Worm (Caenorhabditis elegans): ENCODE data around the gene Y17G9A.3.

ce11 chrIV:4829641-4830040 lies 28.8 kb downstream of the Y17G9A.3 start:
- TF ChIP-seq ama-1 (optimal IDR thresholded peaks at IDR 0.05) (no peak), ceh-48 (tag; optimal IDR thresholded peaks at IDR 0.05) (no peak), fkh-10 (GFP tag; optimal IDR thresholded peaks at IDR 0.05) (no peak), ceh-6 (GFP tag; optimal IDR thresholded peaks at IDR 0.05) (no peak), syd-9 (tag; optimal IDR thresholded peaks at IDR 0.05) (no peak), ceh-19 (GFP tag; optimal IDR thresholded peaks at IDR 0.05) (no peak), hlh-30 (tag; optimal IDR thresholded peaks at IDR 0.05; ENCODE audit: insufficient read depth) (no peak), dve-1 (tag; optimal IDR thresholded peaks at IDR 0.05) (no peak), T23F11.4 (GFP tag; optimal IDR thresholded peaks at IDR 0.05) (no peak), sox-2 (GFP tag; IDR thresholded peaks at IDR 0.05) (no peak), ceh-14 (tag; optimal IDR thresholded peaks at IDR 0.05) (no peak), ceh-34 (tag; optimal IDR thresholded peaks at IDR 0.05) (no peak), ceh-2 (tag; optimal IDR thresholded peaks at IDR 0.05) (no peak)
